Worm (Caenorhabditis elegans) whole organism, midembryonic: Measurements from ENCODE around the gene srh-83.

Experiments used
- T22C8.4 ChIP-seq: fragments of 200-800 bp; sonication (Bioruptor generic); IDR thresholded peaks from 2 replicates; pipeline ENCODE4 v1.3.6; 2022; ENCODE audit warnings: missing genetic modification characterization, missing compliant biosample characterization
- cog-1 ChIP-seq: sonication (generic microtip); optimal IDR thresholded peaks from 2 replicates; lab custom pipeline; 2016; ENCODE audit warnings: missing genetic modification characterization, missing compliant biosample characterization
- flt-1 ChIP-seq: fragments of 200-800 bp; sonication (Bioruptor generic); IDR thresholded peaks from 2 replicates; pipeline ENCODE4 v1.3.6; 2022; ENCODE audit warnings: missing genetic modification characterization, missing compliant biosample characterization
- med-1 ChIP-seq: sonication (generic microtip); optimal IDR thresholded peaks from 2 replicates; lab custom pipeline; 2017; ENCODE audit warnings: missing genetic modification characterization, mild to moderate bottlenecking, missing compliant biosample characterization, antibody characterized with exemption, missing genetic modification reagents; ENCODE audit not compliant: insufficient read depth
- tab-1 ChIP-seq: fragments of 200-800 bp; sonication (Bioruptor generic); IDR thresholded peaks from 2 replicates; pipeline ENCODE4 v1.3.6; 2022; ENCODE audit warnings: missing genetic modification characterization, missing compliant biosample characterization
- ztf-29 ChIP-seq: fragments of 200-800 bp; sonication (Bioruptor generic); IDR thresholded peaks from 2 replicates; pipeline ENCODE4 v1.3.6; 2022; ENCODE audit warnings: missing genetic modification reagents, missing genetic modification characterization, missing compliant biosample characterization

- TF ChIP-seq tab-1 (GFP tag; lab: Robert Waterston, UW) (no peak), flt-1 (GFP tag; lab: Robert Waterston, UW) (no peak), cog-1 (tag; lab: Kevin White, UChicago) (no peak), T22C8.4 (GFP tag; lab: Robert Waterston, UW) (no peak), ztf-29 (GFP tag; lab: Robert Waterston, UW) (no peak), med-1 (no peak)
Measured at ce11 chrV:7136859-7137258, 27.5 kb upstream of the srh-83 start.
